Worm (Caenorhabditis elegans) whole organism, young adult: ENCODE measurements around the gene srp-8.

ENCODE experiments used
- B0035.1 ChIP-seq: sonication (generic microtip); optimal IDR thresholded peaks from 2 replicates; lab custom pipeline; 2016; ENCODE audit warnings: missing genetic modification characterization, mild to moderate bottlenecking, missing compliant biosample characterization, missing genotype, missing genetic modification reagents
- B0261.1 ChIP-seq: sonication (generic microtip); optimal IDR thresholded peaks from 2 replicates; lab custom pipeline; 2016; ENCODE audit warnings: mild to moderate bottlenecking, missing genetic modification characterization, moderate library complexity, missing compliant biosample characterization
- C06A6.2 ChIP-seq: fragments of 200-800 bp; sonication (Bioruptor generic); conservative IDR thresholded peaks from 2 replicates; pipeline ENCODE4 v1.3.6; 2022; ENCODE audit warnings: missing genetic modification characterization, missing compliant biosample characterization
- C17E4.6 ChIP-seq: fragments of 200-800 bp; sonication (Bioruptor generic); IDR thresholded peaks from 2 replicates; pipeline ENCODE4 v1.3.6; 2022; ENCODE audit warnings: missing genetic modification reagents, missing genetic modification characterization, missing compliant biosample characterization
- D2030.7 ChIP-seq: fragments of 200-800 bp; sonication (Bioruptor generic); IDR thresholded peaks from 2 replicates; pipeline ENCODE4 v1.3.6; 2022; ENCODE audit warnings: missing genetic modification reagents, missing genetic modification characterization, missing compliant biosample characterization
- F22D6.2 ChIP-seq: sonication (generic microtip); optimal IDR thresholded peaks from 2 replicates; lab custom pipeline; 2016; ENCODE audit warnings: mild to moderate bottlenecking, missing genetic modification characterization, missing compliant biosample characterization
- F33H1.4 ChIP-seq: fragments of 200-800 bp; sonication (Bioruptor generic); IDR thresholded peaks from 2 replicates; pipeline ENCODE4 v1.3.6; 2022; ENCODE audit warnings: missing genetic modification reagents, missing genetic modification characterization, missing compliant biosample characterization
- F37B4.10 ChIP-seq: fragments of 200-800 bp; sonication (Bioruptor generic); IDR thresholded peaks from 2 replicates; pipeline ENCODE4 v1.3.6; 2022; ENCODE audit warnings: missing genetic modification characterization, missing compliant biosample characterization
- F39B2.1 ChIP-seq: fragments of 200-800 bp; sonication (Bioruptor generic); IDR thresholded peaks from 2 replicates; pipeline ENCODE4 v1.3.6; 2022; ENCODE audit warnings: missing genetic modification reagents, missing genetic modification characterization, missing compliant biosample characterization
- F57C9.4 ChIP-seq: sonication (generic microtip); optimal IDR thresholded peaks from 2 replicates; lab custom pipeline; 2017; ENCODE audit warnings: mild to moderate bottlenecking, missing genetic modification characterization, missing compliant biosample characterization
- T26A5.8 ChIP-seq: sonication (generic microtip); optimal IDR thresholded peaks from 2 replicates; lab custom pipeline; 2016; ENCODE audit warnings: missing genetic modification characterization, missing compliant biosample characterization
- Y95B8A.8 ChIP-seq: fragments of 200-800 bp; sonication (Bioruptor generic); IDR thresholded peaks from 2 replicates; pipeline ENCODE4 v1.3.6; 2022; ENCODE audit warnings: missing genetic modification reagents, missing genetic modification characterization, missing compliant biosample characterization
- aptf-3 ChIP-seq: fragments of 200-800 bp; sonication (Bioruptor generic); IDR thresholded peaks from 2 replicates; pipeline ENCODE4 v1.3.6; 2022; ENCODE audit warnings: missing genetic modification characterization, missing compliant biosample characterization
- atf-7 ChIP-seq: sonication (generic microtip); optimal IDR thresholded peaks from 2 replicates; lab custom pipeline; 2017; ENCODE audit warnings: mild to moderate bottlenecking, missing genetic modification characterization, missing compliant biosample characterization
- cebp-1 ChIP-seq, 2 experiments: fragments of 200-800 bp in 1 of 2; sonication (Bioruptor generic) in 1 of 2; sonication (generic microtip) in 1 of 2; IDR thresholded peaks in 1 of 2; optimal IDR thresholded peaks in 1 of 2; 2 replicates each; pipeline versions ENCODE4 v1.3.6 to Lab custom; 2017 to 2022; ENCODE audit warnings: missing compliant biosample characterization in 2 of 2, missing genetic modification characterization in 2 of 2, mild to moderate bottlenecking in 1 of 2, missing genetic modification reagents in 1 of 2, moderate library complexity in 1 of 2
- ceh-58 ChIP-seq: fragments of 200-800 bp; sonication (Bioruptor generic); IDR thresholded peaks from 2 replicates; pipeline ENCODE4 v1.3.6; 2022; ENCODE audit warnings: missing genetic modification characterization, missing compliant biosample characterization
- ceh-79 ChIP-seq: sonication (generic microtip); optimal IDR thresholded peaks from 2 replicates; lab custom pipeline; 2017; ENCODE audit warnings: mild to moderate bottlenecking, missing genetic modification characterization, missing compliant biosample characterization
- ceh-91 ChIP-seq: fragments of 200-800 bp; sonication (Bioruptor generic); IDR thresholded peaks from 2 replicates; pipeline ENCODE4 v1.3.6; 2022; ENCODE audit warnings: missing genetic modification reagents, missing genetic modification characterization, missing compliant biosample characterization
- die-1 ChIP-seq: sonication (generic microtip); optimal IDR thresholded peaks from 2 replicates; lab custom pipeline; 2016; ENCODE audit warnings: missing genotype, mild to moderate bottlenecking, missing genetic modification characterization, missing compliant biosample characterization
- dpl-1 ChIP-seq: fragments of 150-350 bp; optimal IDR thresholded peaks from 2 replicates; lab custom pipeline; 2014; ENCODE audit warnings: missing biosample characterization, missing genetic modification reagents, missing genetic modification characterization
- egl-18 ChIP-seq: fragments of 200-800 bp; sonication (Bioruptor generic); IDR thresholded peaks from 2 replicates; pipeline ENCODE4 v1.3.6; 2022; ENCODE audit warnings: missing genetic modification reagents, missing genetic modification characterization, missing compliant biosample characterization
- egrh-3 ChIP-seq: fragments of 200-800 bp; sonication (Bioruptor generic); IDR thresholded peaks from 2 replicates; pipeline ENCODE4 v1.3.6; 2022; ENCODE audit warnings: missing genetic modification reagents, missing genetic modification characterization, missing compliant biosample characterization
- fkh-3 ChIP-seq: sonication (generic microtip); optimal IDR thresholded peaks from 2 replicates; lab custom pipeline; 2016; ENCODE audit warnings: mild to moderate bottlenecking, missing genetic modification characterization, missing compliant biosample characterization
- hlh-12 ChIP-seq: sonication (generic microtip); optimal IDR thresholded peaks from 2 replicates; lab custom pipeline; 2016; ENCODE audit warnings: missing genetic modification characterization, missing compliant biosample characterization
- hlh-26 ChIP-seq: fragments of 200-800 bp; sonication (Bioruptor generic); conservative IDR thresholded peaks from 2 replicates; pipeline ENCODE4 v1.3.6; 2022; ENCODE audit warnings: missing genetic modification reagents, missing genetic modification characterization, missing compliant biosample characterization
- lag-1 ChIP-seq: fragments of 200-800 bp; sonication (Bioruptor generic); IDR thresholded peaks from 2 replicates; pipeline ENCODE4 v1.3.6; 2022; ENCODE audit warnings: missing genetic modification reagents, missing genetic modification characterization, missing compliant biosample characterization
- let-526 ChIP-seq: fragments of 200-800 bp; sonication (Bioruptor generic); IDR thresholded peaks from 2 replicates; pipeline ENCODE4 v1.3.6; 2022; ENCODE audit warnings: missing genetic modification reagents, missing genetic modification characterization, missing compliant biosample characterization
- let-607 ChIP-seq, 2 experiments: fragments of 200-800 bp in 1 of 2; sonication (Bioruptor generic) in 1 of 2; sonication (generic microtip) in 1 of 2; optimal IDR thresholded peaks; 2 replicates each; lab custom pipeline; 2016 to 2018; ENCODE audit warnings: mild to moderate bottlenecking in 2 of 2, missing compliant biosample characterization in 2 of 2, missing genetic modification characterization in 2 of 2, moderate library complexity in 2 of 2, missing genotype in 1 of 2
- lin-26 ChIP-seq: fragments of 200-800 bp; sonication (Bioruptor generic); IDR thresholded peaks from 2 replicates; pipeline ENCODE4 v1.3.6; 2022; ENCODE audit warnings: missing genetic modification reagents, missing genetic modification characterization, missing compliant biosample characterization
- lsl-1 ChIP-seq: fragments of 200-800 bp; sonication (Bioruptor generic); optimal IDR thresholded peaks from 2 replicates; lab custom pipeline; 2018; ENCODE audit warnings: mild to moderate bottlenecking, missing genetic modification characterization, moderate library complexity, missing compliant biosample characterization
- lsy-27 ChIP-seq: sonication (generic microtip); optimal IDR thresholded peaks from 2 replicates; lab custom pipeline; 2017; ENCODE audit warnings: missing genetic modification characterization, mild to moderate bottlenecking, missing compliant biosample characterization, antibody characterized with exemption, missing genotype, borderline replicate concordance; ENCODE audit not compliant: insufficient read depth
- madf-6 ChIP-seq: fragments of 200-800 bp; sonication (Bioruptor generic); IDR thresholded peaks from 2 replicates; pipeline ENCODE4 v1.3.6; 2022; ENCODE audit warnings: missing genetic modification reagents, missing genetic modification characterization, missing compliant biosample characterization
- madf-8 ChIP-seq: fragments of 200-800 bp; sonication (Bioruptor generic); conservative IDR thresholded peaks from 2 replicates; pipeline ENCODE4 v1.3.6; 2022; ENCODE audit warnings: missing genetic modification reagents, missing genetic modification characterization, missing compliant biosample characterization
- mes-4 ChIP-seq: sonication (generic microtip); optimal IDR thresholded peaks from 2 replicates; lab custom pipeline; 2016; ENCODE audit warnings: missing genotype, missing genetic modification characterization, missing compliant biosample characterization
- mxl-1 ChIP-seq: sonication (generic microtip); optimal IDR thresholded peaks from 2 replicates; lab custom pipeline; 2016; ENCODE audit warnings: missing genetic modification characterization, missing compliant biosample characterization
- nfya-1 ChIP-seq: sonication (generic microtip); optimal IDR thresholded peaks from 2 replicates; lab custom pipeline; 2017; ENCODE audit warnings: antibody characterized with exemption, missing compliant biosample characterization, missing genetic modification characterization, borderline replicate concordance; ENCODE audit not compliant: insufficient read depth
- nfyb-1 ChIP-seq: fragments of 200-800 bp; sonication (Bioruptor generic); IDR thresholded peaks from 2 replicates; pipeline ENCODE4 v1.3.6; 2022; ENCODE audit warnings: missing genetic modification reagents, missing genetic modification characterization, missing compliant biosample characterization
- nhr-120 ChIP-seq: fragments of 200-800 bp; sonication (Bioruptor generic); IDR thresholded peaks from 2 replicates; pipeline ENCODE4 v1.3.6; 2022; ENCODE audit warnings: missing genetic modification characterization, missing compliant biosample characterization
- nhr-179 ChIP-seq: sonication (generic microtip); optimal IDR thresholded peaks from 2 replicates; lab custom pipeline; 2016; ENCODE audit warnings: mild to moderate bottlenecking, missing genetic modification characterization, missing compliant biosample characterization
- pbrm-1 ChIP-seq: fragments of 200-800 bp; sonication (Bioruptor generic); IDR thresholded peaks from 2 replicates; pipeline ENCODE4 v1.3.6; 2022; ENCODE audit warnings: missing genetic modification reagents, missing genetic modification characterization, missing compliant biosample characterization
- rpc-1 ChIP-seq, 2 experiments: fragments of 150-350 bp in 1 of 2; sonication (generic microtip) in 1 of 2; optimal IDR thresholded peaks; 2 replicates each; lab custom pipeline; 2014 to 2018; ENCODE audit warnings: missing biosample characterization in 1 of 2, missing genetic modification characterization in 1 of 2, missing genetic modification reagents in 1 of 2, missing genotype in 1 of 2
- sdz-38 ChIP-seq: sonication (generic microtip); optimal IDR thresholded peaks from 2 replicates; lab custom pipeline; 2016; ENCODE audit warnings: missing genotype, missing genetic modification characterization, missing compliant biosample characterization
- sea-2 ChIP-seq: fragments of 200-800 bp; sonication (Bioruptor generic); IDR thresholded peaks from 2 replicates; pipeline ENCODE4 v1.3.6; 2022; ENCODE audit warnings: missing genetic modification characterization, missing compliant biosample characterization
- snpc-4 ChIP-seq, 5 experiments: fragments of 150-350 bp in 1 of 5; sonication (generic microtip) in 4 of 5; optimal IDR thresholded peaks; 2 replicates each; lab custom pipeline; 2014 to 2018; ENCODE audit warnings: missing genetic modification characterization in 5 of 5, missing biosample characterization in 3 of 5, antibody characterized with exemption in 2 of 5, mild to moderate bottlenecking in 2 of 5, missing compliant biosample characterization in 2 of 5, missing genotype in 2 of 5, moderate library complexity in 2 of 5, missing genetic modification reagents in 1 of 5
- somi-1 ChIP-seq: fragments of 200-800 bp; sonication (Bioruptor generic); optimal IDR thresholded peaks from 2 replicates; lab custom pipeline; 2018; ENCODE audit warnings: mild to moderate bottlenecking, missing genetic modification characterization, missing compliant biosample characterization
- unc-130 ChIP-seq: sonication (generic microtip); optimal IDR thresholded peaks from 2 replicates; lab custom pipeline; 2016; ENCODE audit warnings: missing genetic modification reagents, missing genetic modification characterization, missing compliant biosample characterization
- ztf-26 ChIP-seq: sonication (generic microtip); optimal IDR thresholded peaks from 2 replicates; lab custom pipeline; 2017; ENCODE audit warnings: missing genetic modification characterization, missing compliant biosample characterization

srp-8 gene

DNA sequence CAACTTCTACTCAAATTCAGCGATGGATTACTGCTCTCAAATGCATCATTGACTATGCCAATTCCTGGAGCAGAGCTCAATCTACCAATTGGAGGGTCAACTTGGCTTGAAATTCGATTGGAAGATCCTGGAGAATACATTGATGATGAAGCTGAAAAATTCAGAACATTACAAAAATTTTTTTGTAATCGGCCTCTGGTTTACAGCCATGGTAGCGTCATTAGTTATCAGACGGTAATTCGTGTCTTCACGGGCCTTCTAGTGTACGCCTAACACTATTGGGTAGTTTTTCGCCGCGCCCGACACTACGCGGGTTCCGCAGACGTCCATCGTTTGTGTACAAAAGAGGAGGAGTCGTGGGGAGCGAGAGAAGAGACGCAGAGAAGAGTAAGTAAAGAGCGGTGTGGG is 45.2 kb downstream of the srp-8 start:
- TF ChIP-seq ceh-58 (GFP tag; lab: Robert Waterston, UW) (no peak), pbrm-1 (peak; percentile 100), B0035.1 (tag; lab: Kevin White, UChicago) (no peak), rpc-1 (optimal IDR thresholded peaks at IDR 0.05; lab: Kevin White, UChicago) (peak; percentile 14), rpc-1 (tag; optimal IDR thresholded peaks at IDR 0.05; lab: Kevin White, UChicago) (peak; percentile 23), F57C9.4 (tag; lab: Kevin White, UChicago) (no peak), F39B2.1 (peak; percentile 82), nhr-120 (GFP tag; lab: Robert Waterston, UW) (no peak), madf-8 (GFP tag; lab: Robert Waterston, UW) (peak; percentile 65), hlh-12 (tag; lab: Kevin White, UChicago) (no peak), nfyb-1 (GFP tag; lab: Robert Waterston, UW) (peak; percentile 91), ceh-79 (tag; lab: Kevin White, UChicago) (no peak), T26A5.8 (tag; lab: Kevin White, UChicago) (no peak), ceh-91 (GFP tag; lab: Robert Waterston, UW) (peak; percentile 65), lin-26 (GFP tag; lab: Robert Waterston, UW) (peak; percentile 59; the same call in 1 of the 2 replicates), dpl-1 (GFP tag; lab: Kevin White, UChicago) (peak; percentile 40), B0261.1 (tag; lab: Kevin White, UChicago) (peak; percentile 59), unc-130 (GFP tag; lab: Kevin White, UChicago) (peak; percentile 62), aptf-3 (GFP tag; lab: Robert Waterston, UW) (no peak), madf-6 (GFP tag; lab: Robert Waterston, UW) (peak; percentile 91), nhr-179 (tag; lab: Kevin White, UChicago) (no peak), cebp-1 (GFP tag; IDR thresholded peaks at IDR 0.05; lab: Robert Waterston, UW) (0 out of 2 replicates have a peak, but pooled peaks have one; percentile 20), cebp-1 (tag; optimal IDR thresholded peaks at IDR 0.05; lab: Kevin White, UChicago) (no peak), snpc-4 (GFP tag; optimal IDR thresholded peaks at IDR 0.05; lab: Kevin White, UChicago) (peak; percentile 100), snpc-4 (tag; optimal IDR thresholded peaks at IDR 0.05; lab: Kevin White, UChicago) (peak; percentile 99 to 100 (median 100)), die-1 (tag; lab: Kevin White, UChicago) (peak; percentile 52), Y95B8A.8 (GFP tag; lab: Robert Waterston, UW) (peak; percentile 86), C17E4.6 (GFP tag; lab: Robert Waterston, UW) (peak; percentile 83), somi-1 (GFP tag; lab: Kevin White, UChicago) (peak; percentile 80), F22D6.2 (peak; percentile 41), F33H1.4 (GFP tag; lab: Robert Waterston, UW) (peak; percentile 71), mes-4 (tag; lab: Kevin White, UChicago) (peak; percentile 36), sea-2 (no peak), egl-18 (GFP tag; lab: Robert Waterston, UW) (no peak), D2030.7 (peak; percentile 98), fkh-3 (tag; lab: Kevin White, UChicago) (peak; percentile 54), sdz-38 (no peak), egrh-3 (GFP tag; lab: Robert Waterston, UW) (peak; percentile 70), lsy-27 (tag; lab: Kevin White, UChicago) (peak; percentile 31), C06A6.2 (GFP tag; lab: Robert Waterston, UW) (peak; percentile 74), mxl-1 (tag; lab: Kevin White, UChicago) (peak; percentile 31), atf-7 (tag; lab: Kevin White, UChicago) (peak; percentile 67), let-607 (tag; optimal IDR thresholded peaks at IDR 0.05; lab: Kevin White, UChicago) (peak; percentile 19 to 22), lsl-1 (GFP tag; lab: Kevin White, UChicago) (peak; percentile 83), ztf-26 (tag; lab: Kevin White, UChicago) (peak; percentile 25), F37B4.10 (no peak), let-526 (GFP tag; lab: Robert Waterston, UW) (no peak), nfya-1 (tag; lab: Kevin White, UChicago) (no peak), hlh-26 (GFP tag; lab: Robert Waterston, UW) (no peak), lag-1 (GFP tag; lab: Robert Waterston, UW) (no peak)
